Worm (Caenorhabditis elegans) whole organism, L2 larva: ENCODE results near the gene clec-206.

Source experiments
- ZK546.5 ChIP-seq: sonication (generic microtip); optimal IDR thresholded peaks from 2 replicates; lab custom pipeline; 2017; ENCODE audit warnings: missing biosample characterization, missing genetic modification characterization
- elt-1 ChIP-seq: fragments of 150-350 bp; optimal IDR thresholded peaks from 2 replicates; lab custom pipeline; 2014; ENCODE audit warnings: missing biosample characterization, missing genetic modification characterization
- elt-3 ChIP-seq: sonication (generic microtip); optimal IDR thresholded peaks from 2 replicates; lab custom pipeline; 2017; ENCODE audit warnings: missing biosample characterization, missing genetic modification characterization
- fos-1 ChIP-seq: fragments of 150-350 bp; optimal IDR thresholded peaks from 2 replicates; lab custom pipeline; 2014; ENCODE audit warnings: missing biosample characterization, missing genetic modification characterization
- lin-39 ChIP-seq: fragments of 150-350 bp; optimal IDR thresholded peaks from 2 replicates; lab custom pipeline; 2014; ENCODE audit warnings: missing biosample characterization, missing genetic modification reagents, missing genetic modification characterization
- lsy-2 ChIP-seq, 2 experiments: fragments of 150-350 bp in 1 of 2; sonication (generic microtip) in 1 of 2; optimal IDR thresholded peaks; 2 replicates each; lab custom pipeline; 2014 to 2017; ENCODE audit warnings: missing biosample characterization in 2 of 2, missing genetic modification characterization in 2 of 2
- mdl-1 ChIP-seq, 2 experiments: fragments of 150-350 bp in 1 of 2; sonication (generic microtip) in 1 of 2; optimal IDR thresholded peaks; 2 replicates each; lab custom pipeline; 2017; ENCODE audit warnings: missing biosample characterization in 2 of 2, missing genetic modification characterization in 2 of 2
- unc-39 ChIP-seq: fragments of 150-350 bp; optimal IDR thresholded peaks from 2 replicates; lab custom pipeline; 2014; ENCODE audit warnings: missing biosample characterization, missing genetic modification characterization
- unc-62 ChIP-seq: fragments of 150-350 bp; optimal IDR thresholded peaks from 2 replicates; lab custom pipeline; 2014; ENCODE audit warnings: missing biosample characterization, missing genetic modification reagents, missing genetic modification characterization
- ztf-11 ChIP-seq: sonication (generic microtip); optimal IDR thresholded peaks from 2 replicates; lab custom pipeline; 2017; ENCODE audit warnings: missing biosample characterization, missing genetic modification characterization
- ztf-4 ChIP-seq: fragments of 150-350 bp; optimal IDR thresholded peaks from 2 replicates; lab custom pipeline; 2014; ENCODE audit warnings: missing biosample characterization, missing genetic modification characterization

ce11 chrV:1998358-1998757 is 5.8 kb downstream of the clec-206 start:
- TF ChIP-seq mdl-1 (tag; optimal IDR thresholded peaks at IDR 0.05; lab: Kevin White, UChicago), result no peak
- no peak for TF ChIP-seq ztf-4 (tag; lab: Kevin White, UChicago)
- no peak for TF ChIP-seq unc-62
- no peak for TF ChIP-seq unc-39
- TF ChIP-seq ZK546.5 (tag; lab: Kevin White, UChicago), result no peak
- TF ChIP-seq elt-1, result no peak
- TF ChIP-seq lin-39 (tag; lab: Kevin White, UChicago), result no peak
- no peak for TF ChIP-seq ztf-11
- TF ChIP-seq elt-3 (tag; lab: Kevin White, UChicago), result no peak
- TF ChIP-seq fos-1, result no peak
- TF ChIP-seq lsy-2 (tag; optimal IDR thresholded peaks at IDR 0.05; lab: Kevin White, UChicago), result no peak
